Fruit fly (Drosophila melanogaster): ENCODE data around the gene Zip99C.

The Zip99C gene

DNA sequence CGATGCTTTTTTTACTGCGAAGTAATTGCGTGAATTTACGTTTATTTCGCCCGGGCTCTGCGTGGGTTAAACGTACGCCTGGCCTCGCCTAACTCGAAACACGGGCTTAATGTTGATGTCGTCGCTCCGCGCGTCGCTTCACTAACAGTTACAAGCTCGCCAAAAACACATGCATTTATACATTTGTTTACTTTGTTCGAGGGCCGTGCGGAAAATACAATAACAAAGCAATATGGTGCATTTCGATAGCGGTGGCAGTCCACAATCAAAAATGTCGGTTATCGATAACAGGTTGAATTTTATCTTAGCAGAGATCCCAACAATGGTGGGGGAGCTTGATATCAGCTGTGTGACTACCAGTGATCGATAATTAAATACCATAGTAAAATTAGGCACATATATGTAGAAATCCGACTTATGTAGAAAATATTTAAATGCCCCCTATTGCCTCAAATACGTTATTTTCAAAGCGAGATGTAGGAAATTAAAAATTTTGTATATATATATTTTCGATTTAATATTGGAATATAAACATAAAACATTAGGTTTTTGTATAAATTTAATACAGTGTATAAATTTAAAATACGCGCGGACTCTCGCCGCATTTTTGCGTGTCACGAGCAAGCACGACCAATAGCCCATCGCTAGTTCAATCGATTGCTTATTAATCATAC is at the start of gene Zip99C:
Zip99C (minus strand) TSS at position 220 of the 674 bp plus-strand sequence.
- no peak for TF ChIP-seq dan (GFP tag; IDR thresholded peaks at IDR 0.05)
- TF ChIP-seq her (GFP tag; optimal IDR thresholded peaks at IDR 0.05) = no peak
- TF ChIP-seq CG10565 (GFP tag; optimal IDR thresholded peaks at IDR 0.05) = no peak
- TF ChIP-seq Sox100B (GFP tag; optimal IDR thresholded peaks at IDR 0.05) = no peak
- TF ChIP-seq Max (GFP tag; optimal IDR thresholded peaks at IDR 0.05) = peak; percentile 55
- TF ChIP-seq maf-S (GFP tag; optimal IDR thresholded peaks at IDR 0.05) = no peak
- peak; percentile 90 for TF ChIP-seq Doc3 (GFP tag; IDR thresholded peaks at IDR 0.05; ENCODE audit: partially characterized antibody)
- TF ChIP-seq zf30C (GFP tag; optimal IDR thresholded peaks at IDR 0.05) = no peak
- TF ChIP-seq CG13287 (GFP tag; IDR thresholded peaks at IDR 0.05; ENCODE audit: partially characterized antibody) = peak; percentile 94
- TF ChIP-seq Dref (GFP tag; IDR thresholded peaks at IDR 0.05) = peak; percentile 96
- TF ChIP-seq Hand (GFP tag; optimal IDR thresholded peaks at IDR 0.05) = no peak
- TF ChIP-seq esg (GFP tag; conservative IDR thresholded peaks at IDR 0.05) = no peak
- no peak for TF ChIP-seq CG8359 (GFP tag; optimal IDR thresholded peaks at IDR 0.05; ENCODE audit: borderline replicate concordance)
- peak; percentile 94 for TF ChIP-seq BEAF-32 (GFP tag; optimal IDR thresholded peaks at IDR 0.05)
- no peak for TF ChIP-seq Sox102F (GFP tag; optimal IDR thresholded peaks at IDR 0.05)
- peak; percentile 12 for TF ChIP-seq dmrt11E (tag; optimal IDR thresholded peaks at IDR 0.05)
- 0 out of 2 replicates have a peak, but pooled peaks have one; percentile 10 for TF ChIP-seq klu (GFP tag; IDR thresholded peaks at IDR 0.05)
- TF ChIP-seq CG10654 (GFP tag; optimal IDR thresholded peaks at IDR 0.05) = peak; percentile 8
- no peak; the same call in 2 of the 3 replicates for TF ChIP-seq CG11456 (GFP tag; IDR thresholded peaks at IDR 0.05)
- TF ChIP-seq lmd (GFP tag; IDR thresholded peaks at IDR 0.05) = peak; percentile 41; the same call in 1 of the 2 replicates
- TF ChIP-seq CG12104 (GFP tag; optimal IDR thresholded peaks at IDR 0.05) = peak; percentile 45
- no peak for TF ChIP-seq repo (GFP tag; optimal IDR thresholded peaks at IDR 0.05)
- TF ChIP-seq croc (GFP tag; conservative IDR thresholded peaks at IDR 0.05) = no peak; the same call in 2 of the 3 replicates
- peak; percentile 45 for TF ChIP-seq MBD-R2 (GFP tag; IDR thresholded peaks at IDR 0.05)
- no peak for TF ChIP-seq ewg (GFP tag; optimal IDR thresholded peaks at IDR 0.05)
- TF ChIP-seq CG13296 (GFP tag; optimal IDR thresholded peaks at IDR 0.05) = peak; percentile 1
- no peak for TF ChIP-seq jumu (GFP tag; optimal IDR thresholded peaks at IDR 0.05)
- TF ChIP-seq Ptx1 (GFP tag; IDR thresholded peaks at IDR 0.05) = 0 out of 2 replicates have a peak, but pooled peaks have one; percentile 34
- no peak for TF ChIP-seq bab2 (GFP tag; optimal IDR thresholded peaks at IDR 0.05)
- no peak for TF ChIP-seq al (GFP tag; IDR thresholded peaks at IDR 0.05)
- TF ChIP-seq ap (GFP tag; IDR thresholded peaks at IDR 0.05) = no peak
- no peak for TF ChIP-seq Deaf1 (tag; optimal IDR thresholded peaks at IDR 0.05)
- TF ChIP-seq sqz (GFP tag; optimal IDR thresholded peaks at IDR 0.05) = no peak
- TF ChIP-seq CG3163 (GFP tag; optimal IDR thresholded peaks at IDR 0.05) = no peak
- peak; percentile 91 for TF ChIP-seq hbn (GFP tag; IDR thresholded peaks at IDR 0.05; ENCODE audit: partially characterized antibody)
- peak; percentile 61 for TF ChIP-seq stwl (tag; optimal IDR thresholded peaks at IDR 0.05)
- peak; percentile 33; the same call in 2 of the 3 replicates for TF ChIP-seq ci (GFP tag; IDR thresholded peaks at IDR 0.05)
- peak; percentile 30 for TF ChIP-seq Hr3 (GFP tag; optimal IDR thresholded peaks at IDR 0.05)
- TF ChIP-seq pb (GFP tag; optimal IDR thresholded peaks at IDR 0.05) = no peak
- no peak for TF ChIP-seq CG1024 (GFP tag; IDR thresholded peaks at IDR 0.05)
- TF ChIP-seq crol (GFP tag; IDR thresholded peaks at IDR 0.05) = no peak
- TF ChIP-seq lab (GFP tag; optimal IDR thresholded peaks at IDR 0.05) = peak; percentile 4
- peak; percentile 83 for TF ChIP-seq hb (GFP tag; IDR thresholded peaks at IDR 0.05; ENCODE audit: partially characterized antibody)
- TF ChIP-seq Eip74EF (GFP tag; optimal IDR thresholded peaks at IDR 0.05) = no peak
- peak; percentile 17 for TF ChIP-seq CG7987 (GFP tag; optimal IDR thresholded peaks at IDR 0.05)
- TF ChIP-seq so (GFP tag; IDR thresholded peaks at IDR 0.05) = no peak
- TF ChIP-seq CoRest (tag; optimal IDR thresholded peaks at IDR 0.05) = peak; percentile 69
- no peak for TF ChIP-seq yki (optimal IDR thresholded peaks at IDR 0.05)
- peak; percentile 96 for TF ChIP-seq CG16813 (GFP tag; IDR thresholded peaks at IDR 0.05; ENCODE audit: partially characterized antibody)

Measured in whole organism, embryonic.